Worm (Caenorhabditis elegans) whole organism, young adult: ENCODE measurements around the gene dos-3.

Experiments used
- F49E8.2 ChIP-seq: sonication (generic microtip); optimal IDR thresholded peaks from 3 replicates; lab custom pipeline; 2017; ENCODE audit warnings: missing genetic modification characterization, mild to moderate bottlenecking, missing compliant biosample characterization, antibody characterized with exemption, moderate library complexity; ENCODE audit not compliant: insufficient read depth
- egrh-3 ChIP-seq: fragments of 200-800 bp; sonication (Bioruptor generic); IDR thresholded peaks from 2 replicates; pipeline ENCODE4 v1.3.6; 2022; ENCODE audit warnings: missing genetic modification reagents, missing genetic modification characterization, missing compliant biosample characterization
- ets-4 ChIP-seq: fragments of 200-800 bp; sonication (Bioruptor generic); optimal IDR thresholded peaks from 2 replicates; lab custom pipeline; 2018; ENCODE audit warnings: mild to moderate bottlenecking, missing genetic modification characterization, missing compliant biosample characterization
- sptf-2 ChIP-seq: fragments of 200-800 bp; sonication (Bioruptor generic); optimal IDR thresholded peaks from 2 replicates; lab custom pipeline; 2018; ENCODE audit warnings: mild to moderate bottlenecking, missing genetic modification characterization, missing compliant biosample characterization

- no peak for TF ChIP-seq egrh-3
- TF ChIP-seq ets-4 (GFP tag; lab: Kevin White, UChicago) = no peak
- no peak for TF ChIP-seq F49E8.2
- TF ChIP-seq sptf-2 = no peak
Observed at ce11 chrIII:852296-852695, 12.9 kb upstream of the dos-3 start, which contains the start of gene moma-1.
